Fruit fly (Drosophila melanogaster) whole organism, adult: Measurements from ENCODE around the gene CG14618.

Source experiments
- CG11617 ChIP-seq: fragments of 200-800 bp; sonication (Bioruptor generic); optimal IDR thresholded peaks from 2 replicates; lab custom pipeline; 2017; ENCODE audit warnings: mild to moderate bottlenecking, missing biosample characterization, missing genetic modification reagents, missing genetic modification characterization
- CG12768 ChIP-seq: fragments of 200-800 bp; sonication (Bioruptor generic); optimal IDR thresholded peaks from 2 replicates; lab custom pipeline; 2017; ENCODE audit warnings: missing biosample characterization, missing genetic modification characterization, mild to moderate bottlenecking, moderate library complexity, missing genetic modification reagents
- CG14711 ChIP-seq: fragments of 200-800 bp; sonication (Bioruptor generic); optimal IDR thresholded peaks from 2 replicates; lab custom pipeline; 2018; ENCODE audit warnings: missing biosample characterization, mild to moderate bottlenecking, missing genetic modification characterization, moderate library complexity
- CG1620 ChIP-seq: fragments of 200-800 bp; sonication (Bioruptor generic); optimal IDR thresholded peaks from 2 replicates; lab custom pipeline; 2016; ENCODE audit warnings: missing biosample characterization, missing genetic modification characterization
- CG33017 ChIP-seq: fragments of 200-800 bp; sonication (Bioruptor generic); optimal IDR thresholded peaks from 2 replicates; lab custom pipeline; 2018; ENCODE audit warnings: missing biosample characterization, mild to moderate bottlenecking, missing genetic modification characterization, moderate library complexity
- CG5204 ChIP-seq: fragments of 200-800 bp; sonication (Bioruptor generic); optimal IDR thresholded peaks from 2 replicates; lab custom pipeline; 2016; ENCODE audit warnings: missing biosample characterization, missing genetic modification characterization
- CG7045 ChIP-seq: fragments of 200-800 bp; sonication (Bioruptor generic); optimal IDR thresholded peaks from 2 replicates; lab custom pipeline; 2017; ENCODE audit warnings: missing biosample characterization, mild to moderate bottlenecking, missing genetic modification characterization
- CG7101 ChIP-seq: fragments of 200-800 bp; sonication (Bioruptor generic); optimal IDR thresholded peaks from 2 replicates; lab custom pipeline; 2018; ENCODE audit warnings: missing biosample characterization, mild to moderate bottlenecking, missing genetic modification characterization, moderate library complexity
- Clk ChIP-seq: fragments of 200-800 bp; sonication (Bioruptor generic); optimal IDR thresholded peaks from 2 replicates; lab custom pipeline; 2017; ENCODE audit warnings: missing biosample characterization, missing genetic modification characterization
- Crg-1 ChIP-seq: fragments of 200-800 bp; sonication (Bioruptor generic); optimal IDR thresholded peaks from 2 replicates; lab custom pipeline; 2016; ENCODE audit warnings: missing biosample characterization, missing genetic modification characterization
- Hr96 ChIP-seq: fragments of 200-800 bp; sonication (Bioruptor generic); optimal IDR thresholded peaks from 2 replicates; lab custom pipeline; 2016; ENCODE audit warnings: missing biosample characterization, missing genetic modification characterization
- Mnt ChIP-seq: fragments of 200-800 bp; sonication (Bioruptor generic); optimal IDR thresholded peaks from 2 replicates; lab custom pipeline; 2016; ENCODE audit warnings: missing biosample characterization, mild to moderate bottlenecking, missing genetic modification characterization
- bab1 ChIP-seq: fragments of 200-800 bp; sonication (Bioruptor generic); optimal IDR thresholded peaks from 3 replicates; lab custom pipeline; 2019; ENCODE audit warnings: missing biosample characterization, mild to moderate bottlenecking, missing genetic modification characterization, moderate library complexity
- cic ChIP-seq: fragments of 200-800 bp; sonication (Bioruptor generic); optimal IDR thresholded peaks from 2 replicates; lab custom pipeline; 2017; ENCODE audit warnings: missing biosample characterization, mild to moderate bottlenecking, missing genetic modification characterization, moderate library complexity
- cnc ChIP-seq, 2 experiments: fragments of >200 bp; optimal IDR thresholded peaks; 2 replicates each; lab custom pipeline; 2017
- kay ChIP-seq: fragments of 200-800 bp; sonication (Bioruptor generic); peaks from one replicate; lab custom pipeline; 2016; ENCODE audit warnings: missing biosample characterization, missing genetic modification characterization, borderline replicate concordance
- ovo ChIP-seq: fragments of 200-800 bp; sonication (Bioruptor generic); optimal IDR thresholded peaks from 2 replicates; lab custom pipeline; 2016; ENCODE audit warnings: missing biosample characterization, missing genetic modification characterization
- pad ChIP-seq: fragments of 200-800 bp; sonication (Bioruptor generic); optimal IDR thresholded peaks from 3 replicates; lab custom pipeline; 2017; ENCODE audit warnings: missing biosample characterization, missing genetic modification characterization, mild to moderate bottlenecking, moderate library complexity, missing genetic modification reagents
- tj ChIP-seq: fragments of 200-800 bp; sonication (Bioruptor generic); optimal IDR thresholded peaks from 3 replicates; lab custom pipeline; 2017; ENCODE audit warnings: missing biosample characterization, mild to moderate bottlenecking, missing genetic modification characterization, moderate library complexity
- toe ChIP-seq: fragments of 200-800 bp; sonication (Bioruptor generic); optimal IDR thresholded peaks from 2 replicates; lab custom pipeline; 2016; ENCODE audit warnings: missing biosample characterization, missing genetic modification characterization

Gene CG14618

dm6 chrX:22479207-22479820 is 5.8 kb downstream of the CG14618 start:
- TF ChIP-seq cnc (optimal IDR thresholded peaks at IDR 0.05; lab: Kevin White, UChicago): no peak
- TF ChIP-seq CG7045 (GFP tag; lab: Kevin White, UChicago): no peak
- no peak for TF ChIP-seq CG12768 (GFP tag; lab: Kevin White, UChicago)
- TF ChIP-seq bab1 (GFP tag; lab: Kevin White, UChicago): peak; percentile 83
- peak; percentile 26 for TF ChIP-seq pad
- TF ChIP-seq Hr96 (GFP tag; lab: Kevin White, UChicago): no peak
- peak; percentile 62 for TF ChIP-seq tj (GFP tag; lab: Kevin White, UChicago)
- TF ChIP-seq ovo: peak; percentile 5
- no peak for TF ChIP-seq Clk (GFP tag; lab: Kevin White, UChicago)
- peak; percentile 62 for TF ChIP-seq CG11617 (GFP tag; lab: Kevin White, UChicago)
- TF ChIP-seq CG14711 (tag; lab: Kevin White, UChicago): peak; percentile 5
- no peak for TF ChIP-seq CG33017 (tag; lab: Kevin White, UChicago)
- TF ChIP-seq CG7101 (tag; lab: Kevin White, UChicago): peak; percentile 47
- no peak for TF ChIP-seq CG5204 (GFP tag; lab: Kevin White, UChicago)
- no peak for TF ChIP-seq Crg-1 (GFP tag; lab: Kevin White, UChicago)
- TF ChIP-seq Mnt (GFP tag; lab: Kevin White, UChicago): peak; percentile 10
- no peak for TF ChIP-seq toe (GFP tag; lab: Kevin White, UChicago)
- no peak for TF ChIP-seq kay (GFP tag; lab: Kevin White, UChicago)
- no peak for TF ChIP-seq CG1620 (GFP tag; lab: Kevin White, UChicago)
- TF ChIP-seq cic (GFP tag; lab: Kevin White, UChicago): no peak

- TF ChIP-seq pad (peak; percentile 89), Crg-1 (GFP tag; lab: Kevin White, UChicago) (no peak), ovo (peak; percentile 79)
Measured at dm6 chrX:22480612-22481011, 7.1 kb downstream of the CG14618 start.

- TF ChIP-seq ovo (no peak), Mnt (GFP tag; lab: Kevin White, UChicago) (peak; percentile 89), bab1 (GFP tag; lab: Kevin White, UChicago) (no peak), tj (GFP tag; lab: Kevin White, UChicago) (peak; percentile 33), cic (GFP tag; lab: Kevin White, UChicago) (peak; percentile 1), CG11617 (GFP tag; lab: Kevin White, UChicago) (peak; percentile 28)
Measured at dm6 chrX:22481131-22481530, 7.6 kb downstream of the CG14618 start.

dm6 chrX:22481860-22482544 is 8.5 kb downstream of the CG14618 start, which contains the start of the genes Cp110 and CG12576:
Cp110 (plus strand) TSS chrX:22482082.
CG12576 (minus strand) TSS chrX:22482357.
- TF ChIP-seq Crg-1 (GFP tag; lab: Kevin White, UChicago) (peak; percentile 10), pad (no peak)

dm6 chrX:22486487-22486886 is 13.0 kb downstream of the CG14618 start:
- TF ChIP-seq CG14711 (tag; lab: Kevin White, UChicago) (no peak), CG12768 (GFP tag; lab: Kevin White, UChicago) (no peak), toe (GFP tag; lab: Kevin White, UChicago) (no peak), kay (GFP tag; lab: Kevin White, UChicago) (peak; percentile 58)

- TF ChIP-seq cnc (optimal IDR thresholded peaks at IDR 0.05; lab: Kevin White, UChicago) (no peak), tj (GFP tag; lab: Kevin White, UChicago) (peak; percentile 65), bab1 (GFP tag; lab: Kevin White, UChicago) (peak; percentile 80), kay (GFP tag; lab: Kevin White, UChicago) (peak; percentile 6)
Measured at dm6 chrX:22486919-22487634, 13.6 kb downstream of the CG14618 start.
